Worm (Caenorhabditis elegans) whole organism, L3 larva: ENCODE data around the gene cest-28.

Experiments used
- fos-1 ChIP-seq: fragments of 150-350 bp; optimal IDR thresholded peaks from 2 replicates; lab custom pipeline; 2014; ENCODE audit warnings: missing biosample characterization, missing genetic modification characterization
- nhr-11 ChIP-seq: fragments of 150-350 bp; optimal IDR thresholded peaks from 2 replicates; lab custom pipeline; 2014; ENCODE audit warnings: missing biosample characterization, missing genetic modification characterization
- pqm-1 ChIP-seq: fragments of 150-350 bp; optimal IDR thresholded peaks from 2 replicates; lab custom pipeline; 2017; ENCODE audit warnings: missing biosample characterization, missing genetic modification characterization, inconsistent platforms
- snpc-4 ChIP-seq: fragments of 150-350 bp; optimal IDR thresholded peaks from 2 replicates; lab custom pipeline; 2014; ENCODE audit warnings: missing biosample characterization, missing genetic modification characterization
- unc-62 ChIP-seq: fragments of 150-350 bp; sonication (generic microtip); optimal IDR thresholded peaks from 4 replicates; lab custom pipeline; 2014; ENCODE audit warnings: missing biosample characterization, missing genetic modification reagents, missing genetic modification characterization

DNA sequence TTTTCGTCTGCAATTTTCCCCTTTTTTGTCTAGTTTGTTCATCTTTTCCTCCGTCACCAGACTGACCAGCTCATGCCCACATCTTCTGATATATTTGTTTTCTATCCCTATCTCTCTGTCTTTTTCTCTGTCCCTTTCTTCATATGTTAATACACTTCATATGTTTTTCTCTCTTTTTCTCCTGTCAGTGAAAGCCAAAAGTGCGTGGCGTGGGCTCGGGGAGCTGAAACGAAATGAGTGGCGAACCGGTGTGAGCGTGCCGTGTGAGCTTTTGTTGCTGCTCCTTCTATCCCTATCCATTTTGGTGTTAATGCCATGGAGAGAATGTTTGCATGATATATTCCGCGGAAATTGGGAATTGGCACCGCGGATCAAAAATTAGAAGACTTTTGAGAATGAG, 37.8 kb upstream of the cest-28 start:
- no peak for TF ChIP-seq pqm-1 (tag; lab: Kevin White, UChicago)
- no peak for TF ChIP-seq fos-1 (tag; lab: Kevin White, UChicago)
- no peak for TF ChIP-seq nhr-11
- TF ChIP-seq unc-62 (GFP tag; lab: Kevin White, UChicago) = no peak
- no peak for TF ChIP-seq snpc-4 (tag; lab: Kevin White, UChicago)
